Fruit fly (Drosophila melanogaster) S2 (cell line): Measurements from ENCODE around the gene Gyc88E.

ENCODE experiments used
- CG8478 ChIP-seq: fragments of >200 bp; optimal IDR thresholded peaks from 2 replicates; lab custom pipeline; 2018
- CTCF ChIP-seq, 2 experiments: fragments of >200 bp; optimal IDR thresholded peaks; 2 replicates each; lab custom pipeline; 2018

DNA sequence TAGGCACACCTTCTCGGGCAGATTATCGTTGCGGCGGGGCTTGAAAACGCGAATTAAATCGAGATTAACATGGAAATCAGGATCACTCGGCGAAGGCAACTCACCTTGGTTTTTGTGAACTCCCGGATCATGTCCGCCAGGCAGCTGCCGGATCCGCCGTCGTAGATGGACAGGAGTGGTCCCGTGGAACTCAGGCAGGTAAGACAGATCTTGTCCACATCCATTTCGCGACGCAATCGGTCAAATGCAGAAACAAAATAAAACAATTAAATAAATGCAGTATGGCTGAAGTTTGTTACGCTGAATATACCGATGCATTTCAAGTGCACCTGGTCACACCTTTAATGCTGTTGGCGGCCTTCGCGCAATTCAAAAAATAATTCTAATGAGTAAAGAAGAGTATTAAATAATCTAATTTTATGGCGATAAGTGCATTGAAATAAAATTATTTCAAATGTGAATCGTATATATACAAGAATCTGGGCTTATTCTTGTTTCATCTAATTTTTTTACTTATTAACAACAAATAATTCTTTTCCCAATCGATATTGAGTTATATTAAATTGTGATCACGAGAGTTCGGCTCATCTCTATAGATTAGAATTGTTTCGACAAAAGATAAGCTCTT, 63.3 kb downstream of the Gyc88E start, which contains the start of the genes CG6654 and CG4210:
- no peak for TF ChIP-seq CG8478 (lab: Kevin White, UChicago)
- TF ChIP-seq CTCF (optimal IDR thresholded peaks at IDR 0.05; lab: Kevin White, UChicago), result no peak
